Fruit fly (Drosophila melanogaster) whole organism, prepupa: ENCODE measurements around the gene CG14439.

Source experiments
- CG10631 ChIP-seq: fragments of 200-800 bp; sonication (Bioruptor generic); optimal IDR thresholded peaks from 2 replicates; lab custom pipeline; 2016; ENCODE audit warnings: missing biosample characterization, missing genetic modification characterization
- CG10669 ChIP-seq: fragments of 200-800 bp; sonication (Bioruptor generic); optimal IDR thresholded peaks from 3 replicates; lab custom pipeline; 2018; ENCODE audit warnings: missing biosample characterization, mild to moderate bottlenecking, missing genetic modification characterization, moderate library complexity
- CG11294 ChIP-seq: fragments of 200-800 bp; sonication (Bioruptor generic); IDR thresholded peaks from 2 replicates; pipeline ENCODE4 v1.3.6; 2022; ENCODE audit warnings: missing biosample characterization, missing genetic modification characterization
- CG11762 ChIP-seq: fragments of 200-800 bp; sonication (Bioruptor generic); optimal IDR thresholded peaks from 3 replicates; lab custom pipeline; 2016; ENCODE audit warnings: missing biosample characterization, missing genetic modification characterization; ENCODE audit not compliant: insufficient read depth
- CG11902 ChIP-seq: fragments of 200-800 bp; sonication (Bioruptor generic); optimal IDR thresholded peaks from 3 replicates; lab custom pipeline; 2016; ENCODE audit warnings: missing biosample characterization, missing genetic modification characterization
- CG1621 ChIP-seq: fragments of 200-800 bp; sonication (Bioruptor generic); optimal IDR thresholded peaks from 3 replicates; lab custom pipeline; 2018; ENCODE audit warnings: missing biosample characterization, mild to moderate bottlenecking, missing genetic modification characterization
- CG16779 ChIP-seq: fragments of 200-800 bp; sonication (Bioruptor generic); optimal IDR thresholded peaks from 3 replicates; lab custom pipeline; 2017; ENCODE audit warnings: missing biosample characterization, mild to moderate bottlenecking, missing genetic modification characterization
- CG3032 ChIP-seq: fragments of 200-800 bp; optimal IDR thresholded peaks from 2 replicates; lab custom pipeline; 2019; ENCODE audit warnings: missing biosample characterization, mild to moderate bottlenecking, missing genetic modification characterization, moderate library complexity
- CG31627 ChIP-seq: fragments of 200-800 bp; sonication (Bioruptor generic); optimal IDR thresholded peaks from 3 replicates; lab custom pipeline; 2016; ENCODE audit warnings: missing biosample characterization, missing genetic modification characterization
- CG34406 ChIP-seq: fragments of 200-800 bp; sonication (Bioruptor generic); optimal IDR thresholded peaks from 3 replicates; lab custom pipeline; 2016; ENCODE audit warnings: missing biosample characterization, missing genetic modification characterization
- CG4318 ChIP-seq: fragments of 200-800 bp; sonication (Bioruptor generic); optimal IDR thresholded peaks from 3 replicates; lab custom pipeline; 2017; ENCODE audit warnings: missing biosample characterization, mild to moderate bottlenecking, missing genetic modification characterization
- CG6163 ChIP-seq: fragments of 200-800 bp; sonication (Bioruptor generic); IDR thresholded peaks from 3 replicates; pipeline ENCODE4 v1.3.6; 2022; ENCODE audit warnings: missing biosample characterization, missing genetic modification characterization
- CG6276 ChIP-seq: fragments of 200-800 bp; sonication (Bioruptor generic); optimal IDR thresholded peaks from 2 replicates; lab custom pipeline; 2017; ENCODE audit warnings: missing biosample characterization, mild to moderate bottlenecking, missing genetic modification characterization
- CG6792 ChIP-seq: fragments of 200-800 bp; sonication (Bioruptor generic); optimal IDR thresholded peaks from 3 replicates; lab custom pipeline; 2016; ENCODE audit warnings: missing biosample characterization, missing genetic modification characterization
- CG6808 ChIP-seq: fragments of 200-800 bp; sonication (Bioruptor generic); optimal IDR thresholded peaks from 3 replicates; lab custom pipeline; 2017; ENCODE audit warnings: missing biosample characterization, missing genetic modification characterization, mild to moderate bottlenecking, moderate library complexity, missing genetic modification reagents
- CG6854 ChIP-seq: fragments of 200-800 bp; sonication (Bioruptor generic); optimal IDR thresholded peaks from 2 replicates; lab custom pipeline; 2017; ENCODE audit warnings: missing biosample characterization, mild to moderate bottlenecking, missing genetic modification characterization
- CG7368 ChIP-seq: fragments of 200-800 bp; sonication (Bioruptor generic); optimal IDR thresholded peaks from 3 replicates; lab custom pipeline; 2016; ENCODE audit warnings: missing biosample characterization, missing genetic modification characterization
- CG8319 ChIP-seq: fragments of 200-800 bp; sonication (Bioruptor generic); optimal IDR thresholded peaks from 3 replicates; lab custom pipeline; 2016; ENCODE audit warnings: missing biosample characterization, missing genetic modification characterization
- CG8632 ChIP-seq: fragments of 200-800 bp; sonication (Bioruptor generic); optimal IDR thresholded peaks from 3 replicates; lab custom pipeline; 2016; ENCODE audit warnings: missing biosample characterization, missing genetic modification characterization
- CG9139 ChIP-seq: fragments of 200-800 bp; sonication (Bioruptor generic); optimal IDR thresholded peaks from 3 replicates; lab custom pipeline; 2017; ENCODE audit warnings: missing biosample characterization, mild to moderate bottlenecking, missing genetic modification characterization
- Eip75B ChIP-seq: fragments of 200-800 bp; sonication (Bioruptor generic); optimal IDR thresholded peaks from 3 replicates; lab custom pipeline; 2016; ENCODE audit warnings: missing biosample characterization, missing genetic modification characterization
- Eip78C ChIP-seq: fragments of 200-800 bp; sonication (Bioruptor generic); peaks from one replicate; lab custom pipeline; 2016; ENCODE audit warnings: missing biosample characterization, missing genetic modification characterization
- Eip93F ChIP-seq: fragments of 200-800 bp; sonication (Bioruptor generic); optimal IDR thresholded peaks from 2 replicates; lab custom pipeline; 2016; ENCODE audit warnings: missing biosample characterization, mild to moderate bottlenecking, missing genetic modification characterization
- Ets21C ChIP-seq: fragments of 200-800 bp; sonication (Bioruptor generic); optimal IDR thresholded peaks from 3 replicates; lab custom pipeline; 2016; ENCODE audit warnings: missing biosample characterization, missing genetic modification characterization
- Ets96B ChIP-seq: fragments of 200-800 bp; optimal IDR thresholded peaks from 2 replicates; lab custom pipeline; 2019; ENCODE audit warnings: missing biosample characterization, mild to moderate bottlenecking, missing genetic modification characterization, moderate library complexity
- Gug ChIP-seq: fragments of 200-800 bp; sonication (Bioruptor generic); IDR thresholded peaks from 2 replicates; pipeline ENCODE4 v1.3.6; 2022; ENCODE audit warnings: missing biosample characterization, missing genetic modification characterization
- Hr38 ChIP-seq: sonication (Bioruptor generic); optimal IDR thresholded peaks from 2 replicates; lab custom pipeline; 2016; ENCODE audit warnings: missing biosample characterization, missing genetic modification characterization
- Hr4 ChIP-seq: fragments of 200-800 bp; sonication (Bioruptor generic); optimal IDR thresholded peaks from 3 replicates; lab custom pipeline; 2016; ENCODE audit warnings: missing biosample characterization, missing genetic modification characterization
- Lpt ChIP-seq: fragments of 200-800 bp; sonication (Bioruptor generic); optimal IDR thresholded peaks from 3 replicates; lab custom pipeline; 2016; ENCODE audit warnings: missing biosample characterization, missing genetic modification characterization
- Met ChIP-seq: fragments of 200-800 bp; sonication (Bioruptor generic); optimal IDR thresholded peaks from 3 replicates; lab custom pipeline; 2016; ENCODE audit warnings: missing biosample characterization, missing genetic modification characterization
- OdsH ChIP-seq: fragments of 200-800 bp; sonication (Bioruptor generic); optimal IDR thresholded peaks from 3 replicates; lab custom pipeline; 2016; ENCODE audit warnings: missing biosample characterization, missing genetic modification characterization
- Smox ChIP-seq: fragments of 200-800 bp; sonication (Bioruptor generic); optimal IDR thresholded peaks from 3 replicates; lab custom pipeline; 2016; ENCODE audit warnings: missing biosample characterization, missing genetic modification characterization
- Sox102F ChIP-seq: fragments of 200-800 bp; sonication (Bioruptor generic); optimal IDR thresholded peaks from 2 replicates; lab custom pipeline; 2016; ENCODE audit warnings: missing biosample characterization, mild to moderate bottlenecking, missing genetic modification characterization
- Sox14 ChIP-seq: fragments of 200-800 bp; sonication (Bioruptor generic); optimal IDR thresholded peaks from 3 replicates; lab custom pipeline; 2016; ENCODE audit warnings: missing biosample characterization, missing genetic modification characterization
- achi ChIP-seq: fragments of 200-800 bp; sonication (Bioruptor generic); optimal IDR thresholded peaks from 3 replicates; lab custom pipeline; 2016; ENCODE audit warnings: missing biosample characterization, missing genetic modification characterization
- acj6 ChIP-seq: fragments of 200-800 bp; sonication (Bioruptor generic); optimal IDR thresholded peaks from 3 replicates; lab custom pipeline; 2016; ENCODE audit warnings: missing biosample characterization, missing genetic modification characterization
- dac ChIP-seq: fragments of 200-800 bp; sonication (Bioruptor generic); optimal IDR thresholded peaks from 2 replicates; lab custom pipeline; 2017; ENCODE audit warnings: missing biosample characterization, mild to moderate bottlenecking, missing genetic modification characterization
- dsx ChIP-seq: fragments of 200-800 bp; optimal IDR thresholded peaks from 3 replicates; lab custom pipeline; 2019; ENCODE audit warnings: missing biosample characterization, mild to moderate bottlenecking, missing genetic modification characterization, moderate library complexity; ENCODE audit not compliant: poor library complexity, severe bottlenecking
- esn ChIP-seq: fragments of 200-800 bp; sonication (Bioruptor generic); optimal IDR thresholded peaks from 2 replicates; lab custom pipeline; 2016; ENCODE audit warnings: missing biosample characterization, mild to moderate bottlenecking, missing genetic modification characterization, moderate library complexity
- lz ChIP-seq: fragments of 200-800 bp; sonication (Bioruptor generic); optimal IDR thresholded peaks from 3 replicates; lab custom pipeline; 2016; ENCODE audit warnings: missing biosample characterization, missing genetic modification characterization
- net ChIP-seq: fragments of 200-800 bp; sonication (Bioruptor generic); optimal IDR thresholded peaks from 3 replicates; lab custom pipeline; 2016; ENCODE audit warnings: missing biosample characterization, missing genetic modification characterization
- pdm3 ChIP-seq: fragments of 200-800 bp; sonication (Bioruptor generic); optimal IDR thresholded peaks from 3 replicates; lab custom pipeline; 2016; ENCODE audit warnings: missing biosample characterization, missing genetic modification characterization
- salr ChIP-seq, 2 experiments: fragments of 200-800 bp; sonication (Bioruptor generic); optimal IDR thresholded peaks; 3 replicates each; lab custom pipeline; 2016 to 2018; ENCODE audit warnings: missing biosample characterization in 2 of 2, missing genetic modification characterization in 2 of 2, mild to moderate bottlenecking in 1 of 2
- spab ChIP-seq: fragments of 200-800 bp; sonication (Bioruptor generic); optimal IDR thresholded peaks from 2 replicates; lab custom pipeline; 2017; ENCODE audit warnings: missing biosample characterization, mild to moderate bottlenecking, missing genetic modification characterization, missing genetic modification reagents
- ss ChIP-seq, 2 experiments: fragments of 200-800 bp; sonication (Bioruptor generic); optimal IDR thresholded peaks; 2 replicates in 1 of 2; 3 replicates in 1 of 2; lab custom pipeline; 2017 to 2018; ENCODE audit warnings: mild to moderate bottlenecking in 2 of 2, missing biosample characterization in 2 of 2, missing genetic modification characterization in 2 of 2, moderate library complexity in 1 of 2
- svp ChIP-seq: fragments of 200-800 bp; sonication (Bioruptor generic); peaks from one replicate; lab custom pipeline; 2016; ENCODE audit warnings: missing biosample characterization, missing genetic modification characterization
- vri ChIP-seq: fragments of 200-800 bp; sonication (Bioruptor generic); optimal IDR thresholded peaks from 3 replicates; lab custom pipeline; 2016; ENCODE audit warnings: missing biosample characterization, mild to moderate bottlenecking, missing genetic modification characterization

The CG14439 gene

dm6 chrX:6745547-6745946 lies 1.8 kb upstream of the CG14439 start (continued):
- no peak for TF ChIP-seq ss (GFP tag; optimal IDR thresholded peaks at IDR 0.05; lab: Kevin White, UChicago)
- TF ChIP-seq Lpt (GFP tag; lab: Kevin White, UChicago): no peak
- TF ChIP-seq CG16779 (tag; lab: Kevin White, UChicago): peak; percentile 13
- no peak for TF ChIP-seq dac (GFP tag; lab: Kevin White, UChicago)
- peak; percentile 27; the same call in 1 of the 2 replicates for TF ChIP-seq CG11294 (GFP tag; lab: Robert Waterston, UW)
- TF ChIP-seq Ets21C (GFP tag; lab: Kevin White, UChicago): no peak
- peak; percentile 50 for TF ChIP-seq Eip75B
- TF ChIP-seq CG6163 (GFP tag; lab: Robert Waterston, UW): peak; percentile 74
- peak; percentile 16 for TF ChIP-seq Hr4 (GFP tag; lab: Kevin White, UChicago)
- TF ChIP-seq Eip78C (GFP tag; lab: Kevin White, UChicago): peak; percentile 65
- TF ChIP-seq Smox (GFP tag; lab: Kevin White, UChicago): peak; percentile 13
- TF ChIP-seq CG4318: peak; percentile 18
- TF ChIP-seq Hr38 (GFP tag; lab: Kevin White, UChicago): no peak
- TF ChIP-seq salr (GFP tag; optimal IDR thresholded peaks at IDR 0.05; lab: Kevin White, UChicago): peak in 1 of 2 experiments; percentile 35
- peak; percentile 22 for TF ChIP-seq CG6792 (GFP tag; lab: Kevin White, UChicago)
- TF ChIP-seq CG6854: no peak
- peak; percentile 7 for TF ChIP-seq CG1621 (tag; lab: Kevin White, UChicago)
- peak; percentile 41 for TF ChIP-seq pdm3 (GFP tag; lab: Kevin White, UChicago)
- peak; percentile 48 for TF ChIP-seq achi (GFP tag; lab: Kevin White, UChicago)
- TF ChIP-seq CG8319 (GFP tag; lab: Kevin White, UChicago): no peak

dm6 chrX:6746221-6746620 lies 1.1 kb upstream of the CG14439 start:
- TF ChIP-seq CG3032 (tag; lab: Kevin White, UChicago) (peak; percentile 51), Eip93F (GFP tag; lab: Kevin White, UChicago) (no peak), Smox (GFP tag; lab: Kevin White, UChicago) (peak; percentile 75), achi (GFP tag; lab: Kevin White, UChicago) (peak; percentile 28), ss (GFP tag; optimal IDR thresholded peaks at IDR 0.05; lab: Kevin White, UChicago) (no peak), CG11294 (GFP tag; lab: Robert Waterston, UW) (no peak), Sox102F (GFP tag; lab: Kevin White, UChicago) (peak; percentile 36), pdm3 (GFP tag; lab: Kevin White, UChicago) (peak; percentile 25), salr (GFP tag; optimal IDR thresholded peaks at IDR 0.05; lab: Kevin White, UChicago) (no peak), Met (GFP tag; lab: Kevin White, UChicago) (peak; percentile 20), svp (GFP tag; lab: Kevin White, UChicago) (no peak), Ets96B (tag; lab: Kevin White, UChicago) (peak; percentile 37), acj6 (peak; percentile 51), esn (GFP tag; lab: Kevin White, UChicago) (peak; percentile 61), CG31627 (GFP tag; lab: Kevin White, UChicago) (peak; percentile 13), CG10669 (GFP tag; lab: Kevin White, UChicago) (peak; percentile 25), CG6808 (no peak), Hr4 (GFP tag; lab: Kevin White, UChicago) (no peak), spab (no peak), OdsH (GFP tag; lab: Kevin White, UChicago) (peak; percentile 34), CG1621 (tag; lab: Kevin White, UChicago) (peak; percentile 11), CG6854 (no peak), Sox14 (GFP tag; lab: Kevin White, UChicago) (no peak), CG11902 (no peak), CG8632 (peak; percentile 27), Gug (GFP tag; lab: Robert Waterston, UW) (no peak), Ets21C (GFP tag; lab: Kevin White, UChicago) (no peak), CG6276 (no peak), CG10631 (peak; percentile 1), CG7368 (GFP tag; lab: Kevin White, UChicago) (peak; percentile 7), dac (GFP tag; lab: Kevin White, UChicago) (no peak), Eip78C (GFP tag; lab: Kevin White, UChicago) (no peak), CG8319 (GFP tag; lab: Kevin White, UChicago) (no peak), CG34406 (GFP tag; lab: Kevin White, UChicago) (peak; percentile 29), Hr38 (GFP tag; lab: Kevin White, UChicago) (no peak), vri (peak; percentile 17), CG6792 (GFP tag; lab: Kevin White, UChicago) (peak; percentile 12), CG9139 (GFP tag; lab: Kevin White, UChicago) (peak; percentile 1), net (GFP tag; lab: Kevin White, UChicago) (peak; percentile 15), dsx (GFP tag; lab: Kevin White, UChicago) (no peak), Eip75B (no peak), CG11762 (GFP tag; lab: Kevin White, UChicago) (no peak), lz (GFP tag; lab: Kevin White, UChicago) (no peak)
